Worm (Caenorhabditis elegans) whole organism, midembryonic: ENCODE results near the gene C28H8.7.

ENCODE experiments used
- flt-1 ChIP-seq: fragments of 200-800 bp; sonication (Bioruptor generic); IDR thresholded peaks from 2 replicates; pipeline ENCODE4 v1.3.6; 2022; ENCODE audit warnings: missing genetic modification characterization, missing compliant biosample characterization
- klf-2 ChIP-seq: fragments of 200-800 bp; sonication (Bioruptor generic); conservative IDR thresholded peaks from 2 replicates; pipeline ENCODE4 v1.3.6; 2022; ENCODE audit warnings: missing genetic modification reagents, missing genetic modification characterization, missing compliant biosample characterization
- ref-1 ChIP-seq: fragments of 200-800 bp; sonication (Bioruptor generic); conservative IDR thresholded peaks from 2 replicates; pipeline ENCODE4 v1.3.6; 2022; ENCODE audit warnings: missing genetic modification reagents, missing genetic modification characterization, missing compliant biosample characterization
- tab-1 ChIP-seq: fragments of 200-800 bp; sonication (Bioruptor generic); IDR thresholded peaks from 2 replicates; pipeline ENCODE4 v1.3.6; 2022; ENCODE audit warnings: missing genetic modification characterization, missing compliant biosample characterization

DNA sequence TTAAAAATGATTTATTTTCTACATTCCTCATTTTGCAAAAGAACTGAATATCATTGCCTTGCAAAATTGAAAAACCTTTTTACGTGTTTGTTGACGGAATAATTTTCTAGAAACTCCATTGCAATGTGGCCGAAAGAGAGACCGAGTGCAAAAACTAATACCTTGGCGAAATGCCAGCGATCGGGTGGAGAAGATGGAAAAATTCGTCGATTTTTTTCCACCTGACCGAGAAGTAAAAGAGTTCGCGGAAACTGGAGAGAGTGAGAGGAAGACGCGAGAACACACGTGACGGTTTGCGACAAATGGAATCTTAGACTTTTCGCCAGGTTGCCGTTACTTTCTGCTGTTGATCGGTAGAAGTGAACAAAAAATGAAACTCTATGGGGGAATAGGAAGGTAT lies 45.1 kb downstream of the C28H8.7 start:
- no peak for TF ChIP-seq ref-1 (GFP tag; lab: Robert Waterston, UW)
- TF ChIP-seq tab-1 (GFP tag; lab: Robert Waterston, UW), result no peak
- no peak for TF ChIP-seq klf-2 (GFP tag; lab: Robert Waterston, UW)
- no peak for TF ChIP-seq flt-1 (GFP tag; lab: Robert Waterston, UW)
